Fruit fly (Drosophila melanogaster) Kc167 (cell line): ENCODE data around the gene Cpr78Cc.

Experiments used
- Myc ChIP-seq: fragments of >200 bp; optimal IDR thresholded peaks from 2 replicates; lab custom pipeline; 2017; ENCODE audit warnings: missing external identifiers
- Sin3A ChIP-seq: fragments of >200 bp; optimal IDR thresholded peaks from 2 replicates; lab custom pipeline; 2018; ENCODE audit warnings: missing external identifiers
- h ChIP-seq: fragments of >200 bp; optimal IDR thresholded peaks from 3 replicates; lab custom pipeline; 2018; ENCODE audit warnings: missing external identifiers
- insv ChIP-seq: fragments of >200 bp; optimal IDR thresholded peaks from 3 replicates; lab custom pipeline; 2018; ENCODE audit warnings: missing external identifiers
- psq ChIP-seq: fragments of >200 bp; optimal IDR thresholded peaks from 2 replicates; lab custom pipeline; 2017; ENCODE audit warnings: missing external identifiers
- ttk ChIP-seq: sonication (Bioruptor generic); optimal IDR thresholded peaks from 2 replicates; lab custom pipeline; 2017; ENCODE audit warnings: missing external identifiers

The Cpr78Cc gene

dm6 chr3L:21298375-21298774 lies 2.0 kb upstream of the Cpr78Cc start, which contains the start of gene CG43702:
Gene CG43702, plus strand, starts transcription at chr3L:21298675.
- TF ChIP-seq psq (lab: Kevin White, UChicago) (no peak), Myc (lab: Kevin White, UChicago) (no peak)

dm6 chr3L:21299203-21299602 lies 1.2 kb upstream of the Cpr78Cc start:
- TF ChIP-seq Myc (lab: Kevin White, UChicago) (no peak), psq (lab: Kevin White, UChicago) (no peak), Sin3A (lab: Kevin White, UChicago) (no peak), ttk (lab: Kevin White, UChicago) (no peak), insv (lab: Kevin White, UChicago) (no peak)

dm6 chr3L:21301737-21302487 lies 1.5 kb downstream of the Cpr78Cc start:
- TF ChIP-seq ttk (lab: Kevin White, UChicago): no peak
- TF ChIP-seq h (lab: Kevin White, UChicago): no peak
- no peak for TF ChIP-seq psq (lab: Kevin White, UChicago)
- TF ChIP-seq Sin3A (lab: Kevin White, UChicago): no peak
- TF ChIP-seq Myc (lab: Kevin White, UChicago): no peak
- no peak for TF ChIP-seq insv (lab: Kevin White, UChicago)

dm6 chr3L:21302493-21302892 lies 2.1 kb downstream of the Cpr78Cc start:
- TF ChIP-seq psq (lab: Kevin White, UChicago): no peak
- TF ChIP-seq h (lab: Kevin White, UChicago): no peak
- TF ChIP-seq Myc (lab: Kevin White, UChicago): no peak
- TF ChIP-seq insv (lab: Kevin White, UChicago): no peak
- TF ChIP-seq Sin3A (lab: Kevin White, UChicago): no peak
- TF ChIP-seq ttk (lab: Kevin White, UChicago): no peak

dm6 chr3L:21303659-21304058 lies 3.3 kb downstream of the Cpr78Cc start:
- TF ChIP-seq Sin3A (lab: Kevin White, UChicago) (no peak), psq (lab: Kevin White, UChicago) (no peak), h (lab: Kevin White, UChicago) (no peak), Myc (lab: Kevin White, UChicago) (no peak), ttk (lab: Kevin White, UChicago) (no peak), insv (lab: Kevin White, UChicago) (no peak)

DNA sequence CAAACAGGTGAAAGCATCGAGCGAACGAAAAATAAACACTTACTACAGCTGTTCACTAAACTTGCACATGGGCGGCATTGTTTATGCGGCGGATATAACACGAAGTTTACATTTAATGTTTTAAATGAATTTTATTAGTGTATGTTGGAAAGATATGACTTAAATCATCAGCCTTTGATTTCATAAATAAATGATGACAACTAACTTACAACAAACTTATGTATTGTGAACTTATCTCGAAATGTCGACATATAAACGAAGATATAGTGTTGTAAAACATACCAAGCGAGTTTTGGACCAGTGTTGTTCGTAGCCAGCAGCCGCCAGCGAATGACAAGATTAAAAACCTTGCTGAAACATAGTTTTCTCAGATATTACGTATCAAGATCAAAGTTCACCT lies 4.0 kb downstream of the Cpr78Cc start, which contains the start of the genes CG11309 and CG7632:
CG11309 (minus strand) TSS at position 259 of the 400 bp plus-strand sequence.
CG7632 (plus strand) TSS at position 298 of the 400 bp plus-strand sequence.
- TF ChIP-seq Sin3A (lab: Kevin White, UChicago) (no peak), h (lab: Kevin White, UChicago) (no peak), Myc (lab: Kevin White, UChicago) (no peak), psq (lab: Kevin White, UChicago) (no peak), insv (lab: Kevin White, UChicago) (no peak), ttk (lab: Kevin White, UChicago) (no peak)

DNA sequence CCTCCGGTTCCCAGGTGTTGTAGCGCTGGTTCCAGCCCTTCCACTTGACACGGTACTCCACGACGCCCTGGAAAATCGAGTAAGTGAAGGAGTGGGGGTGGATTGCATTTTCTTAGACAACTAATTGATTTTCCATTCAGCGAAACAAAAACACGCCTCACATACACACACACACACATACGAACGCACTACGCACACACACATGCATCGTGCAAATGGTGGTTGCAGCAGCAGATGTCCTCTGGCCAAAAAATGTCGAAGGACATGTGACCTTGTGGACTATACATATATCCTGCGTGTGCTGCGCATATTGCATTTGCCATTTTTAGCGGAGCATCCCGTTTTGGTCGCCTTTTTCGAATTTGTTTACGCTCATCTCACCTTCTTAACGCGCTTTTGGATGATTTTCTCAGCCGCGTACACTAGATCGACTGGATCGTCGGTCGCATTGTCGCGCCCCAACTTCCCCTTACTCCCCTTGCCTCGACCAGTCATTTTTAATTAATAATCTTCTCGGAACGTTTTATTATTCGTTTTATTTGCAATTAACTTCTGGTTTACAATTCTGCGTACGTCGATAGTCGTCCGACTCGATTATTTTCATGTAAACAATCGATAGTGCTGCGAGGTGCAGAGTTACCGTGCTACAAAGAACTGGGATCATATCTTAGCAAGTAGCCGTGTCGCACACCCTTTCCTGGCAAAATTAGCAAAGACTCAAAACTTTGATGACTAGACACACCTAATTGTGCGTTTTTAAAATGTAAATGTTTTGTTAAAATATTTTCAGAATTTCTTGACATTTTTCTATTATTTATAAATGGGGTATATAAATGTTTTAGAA lies 17.3 kb downstream of the Cpr78Cc start, which contains the start of gene Pc:
Pc (minus strand) TSS at position 605 of the 844 bp plus-strand sequence.
- no peak for TF ChIP-seq ttk (lab: Kevin White, UChicago)
- no peak for TF ChIP-seq Myc (lab: Kevin White, UChicago)
- no peak for TF ChIP-seq Sin3A (lab: Kevin White, UChicago)
- TF ChIP-seq h (lab: Kevin White, UChicago): no peak

DNA sequence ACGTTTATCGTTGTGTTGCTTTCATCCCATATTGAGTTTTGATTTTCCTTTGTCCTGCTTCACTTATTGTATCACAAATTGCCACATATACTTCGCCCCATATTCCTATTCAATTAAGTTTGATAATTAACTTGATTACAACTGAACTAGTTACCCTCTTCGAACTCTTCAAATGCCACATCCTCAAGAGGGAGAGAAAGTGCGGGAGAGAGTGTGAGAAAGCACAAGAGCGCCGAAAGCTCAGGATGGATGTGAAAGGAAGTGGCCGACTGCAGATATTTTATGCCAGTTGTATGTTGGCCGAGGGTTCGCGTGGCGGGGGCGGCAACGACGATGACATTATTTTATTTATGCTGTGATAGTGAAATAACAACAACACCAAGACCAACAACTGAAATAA lies 18.1 kb downstream of the Cpr78Cc start, which contains the start of gene Rab26:
Rab26 (plus strand) TSS at position 301 of the 400 bp plus-strand sequence.
- no peak for TF ChIP-seq Myc (lab: Kevin White, UChicago)
- TF ChIP-seq Sin3A (lab: Kevin White, UChicago): no peak
- TF ChIP-seq insv (lab: Kevin White, UChicago): no peak
- no peak for TF ChIP-seq h (lab: Kevin White, UChicago)

- no peak for TF ChIP-seq insv (lab: Kevin White, UChicago)
- no peak for TF ChIP-seq Myc (lab: Kevin White, UChicago)
- no peak for TF ChIP-seq Sin3A (lab: Kevin White, UChicago)
- TF ChIP-seq psq (lab: Kevin White, UChicago): no peak
- no peak for TF ChIP-seq ttk (lab: Kevin White, UChicago)
- TF ChIP-seq h (lab: Kevin White, UChicago): no peak
Measured at dm6 chr3L:21319313-21319907, 19.0 kb downstream of the Cpr78Cc start.

- TF ChIP-seq psq (lab: Kevin White, UChicago) (no peak), h (lab: Kevin White, UChicago) (no peak), insv (lab: Kevin White, UChicago) (no peak), Sin3A (lab: Kevin White, UChicago) (no peak), Myc (lab: Kevin White, UChicago) (no peak), ttk (lab: Kevin White, UChicago) (no peak)
Measured at dm6 chr3L:21319957-21320356, 19.6 kb downstream of the Cpr78Cc start.
